Worm (Caenorhabditis elegans): Measurements from ENCODE around the gene T01B11.1.

DNA sequence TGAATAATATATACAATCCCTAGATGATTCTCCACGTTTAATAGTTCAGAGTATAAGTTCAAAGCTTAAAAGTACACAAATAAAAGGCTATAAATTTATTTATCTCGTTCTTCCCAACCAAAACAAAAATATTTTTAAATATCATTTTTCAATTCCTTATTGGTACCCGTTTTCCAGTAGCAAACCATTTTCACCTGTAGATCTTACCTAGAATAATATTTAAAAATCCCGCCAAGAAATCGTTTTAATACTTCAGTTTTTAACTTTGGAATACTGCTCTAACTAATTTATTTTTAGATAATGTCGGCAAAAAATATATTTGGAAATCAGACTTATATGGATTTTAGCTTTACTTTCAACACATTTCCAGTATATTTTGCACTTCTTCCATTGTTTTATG lies 45.2 kb downstream of the T01B11.1 start, which contains the start of gene sru-7:
- TF ChIP-seq ama-1 (optimal IDR thresholded peaks at IDR 0.05) (no peak), F13C5.2 (tag; optimal IDR thresholded peaks at IDR 0.05) (no peak), sea-1 (GFP tag; conservative IDR thresholded peaks at IDR 0.05) (no peak)
